Worm (Caenorhabditis elegans) whole organism, early embryonic: ENCODE data around the gene cpr-1.

ENCODE experiments used
- B0310.2 ChIP-seq: sonication (generic microtip); optimal IDR thresholded peaks from 2 replicates; lab custom pipeline; 2016; ENCODE audit warnings: mild to moderate bottlenecking, missing genetic modification characterization, missing compliant biosample characterization
- F13C5.2 ChIP-seq: sonication (generic microtip); optimal IDR thresholded peaks from 2 replicates; lab custom pipeline; 2017; ENCODE audit warnings: mild to moderate bottlenecking, missing genetic modification characterization, inconsistent platforms, missing compliant biosample characterization
- aly-1 ChIP-seq: sonication (generic microtip); optimal IDR thresholded peaks from 2 replicates; lab custom pipeline; 2016; ENCODE audit warnings: missing genetic modification characterization, missing compliant biosample characterization
- ama-1 ChIP-seq: fragments of 150-350 bp; optimal IDR thresholded peaks from 2 replicates; lab custom pipeline; 2014
- ceh-13 ChIP-seq: fragments of 200-800 bp; sonication (Bioruptor generic); optimal IDR thresholded peaks from 2 replicates; lab custom pipeline; 2018; ENCODE audit warnings: mild to moderate bottlenecking, missing genetic modification characterization, missing compliant biosample characterization
- ceh-36 ChIP-seq: sonication (generic microtip); optimal IDR thresholded peaks from 2 replicates; lab custom pipeline; 2016; ENCODE audit warnings: missing genetic modification characterization, inconsistent platforms, missing compliant biosample characterization
- ets-7 ChIP-seq: sonication (generic microtip); optimal IDR thresholded peaks from 2 replicates; lab custom pipeline; 2016; ENCODE audit warnings: missing genotype, missing genetic modification characterization, missing compliant biosample characterization
- flt-1 ChIP-seq: fragments of 200-800 bp; sonication (Bioruptor generic); IDR thresholded peaks from 2 replicates; pipeline ENCODE4 v1.3.6; 2022; ENCODE audit warnings: missing genetic modification characterization, missing compliant biosample characterization
- hmbx-1 ChIP-seq: sonication (generic microtip); optimal IDR thresholded peaks from 2 replicates; lab custom pipeline; 2016; ENCODE audit warnings: mild to moderate bottlenecking, missing genetic modification characterization, missing compliant biosample characterization
- hmg-4 ChIP-seq: fragments of 200-800 bp; sonication (Bioruptor generic); optimal IDR thresholded peaks from 2 replicates; lab custom pipeline; 2018; ENCODE audit warnings: mild to moderate bottlenecking, missing genetic modification characterization, missing compliant biosample characterization
- hnd-1 ChIP-seq: sonication (generic microtip); optimal IDR thresholded peaks from 2 replicates; lab custom pipeline; 2016; ENCODE audit warnings: missing genetic modification characterization, missing compliant biosample characterization
- pes-1 ChIP-seq: fragments of 200-800 bp; sonication (Bioruptor generic); IDR thresholded peaks from 2 replicates; pipeline ENCODE4 v1.3.6; 2022; ENCODE audit warnings: missing genetic modification reagents, missing genetic modification characterization, missing compliant biosample characterization
- scrt-1 ChIP-seq: fragments of 200-800 bp; sonication (Bioruptor generic); IDR thresholded peaks from 2 replicates; pipeline ENCODE4 v1.3.6; 2022; ENCODE audit warnings: missing genetic modification characterization, missing compliant biosample characterization
- sea-1 ChIP-seq: fragments of 200-800 bp; sonication (Bioruptor generic); conservative IDR thresholded peaks from 2 replicates; pipeline ENCODE4 v1.3.6; 2022; ENCODE audit warnings: missing genetic modification characterization, missing compliant biosample characterization
- tbx-11 ChIP-seq: fragments of 200-800 bp; sonication (Bioruptor generic); IDR thresholded peaks from 2 replicates; pipeline ENCODE4 v1.3.6; 2022; ENCODE audit warnings: missing genetic modification characterization, missing compliant biosample characterization
- tbx-37 ChIP-seq: fragments of 200-800 bp; sonication (Bioruptor generic); conservative IDR thresholded peaks from 2 replicates; pipeline ENCODE4 v1.3.6; 2022; ENCODE audit warnings: missing genetic modification reagents, missing genetic modification characterization, missing compliant biosample characterization
- tra-4 ChIP-seq: sonication (generic microtip); optimal IDR thresholded peaks from 2 replicates; lab custom pipeline; 2017; ENCODE audit warnings: missing genetic modification characterization, missing compliant biosample characterization

cpr-1 gene

DNA sequence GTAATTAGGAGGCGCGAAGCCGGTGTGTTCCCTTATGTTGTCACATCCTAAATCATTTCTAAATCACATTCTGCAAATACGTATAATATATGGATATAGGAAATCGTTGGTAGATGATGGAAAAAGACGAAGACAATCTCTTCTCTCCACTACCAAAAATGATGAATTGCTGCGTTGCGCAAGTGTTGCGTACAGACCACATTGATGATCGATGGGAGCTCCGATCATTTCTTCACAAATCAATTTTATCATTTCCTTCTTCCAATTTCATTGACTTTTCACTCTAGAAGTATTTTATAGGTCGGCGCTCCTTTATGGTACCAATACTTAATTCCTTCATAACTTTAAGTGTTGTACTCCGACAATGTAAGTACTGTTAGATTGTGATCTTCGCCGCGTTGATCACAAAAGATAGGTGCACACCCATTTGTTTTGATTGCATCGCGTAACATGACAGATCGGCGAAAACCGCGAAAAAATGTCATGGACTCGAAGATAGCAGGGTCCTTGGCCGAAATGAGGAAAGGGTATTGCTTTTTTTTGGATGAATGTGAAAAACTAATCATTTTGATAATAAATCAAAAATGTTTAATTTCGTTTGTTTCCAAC is 25.7 kb upstream of the cpr-1 start:
- TF ChIP-seq B0310.2 (tag; lab: Kevin White, UChicago) (no peak), hmg-4 (no peak), tbx-11 (GFP tag; lab: Robert Waterston, UW) (no peak), hmbx-1 (tag; lab: Kevin White, UChicago) (no peak), ama-1 (lab: Kevin White, UChicago) (no peak), flt-1 (no peak), hnd-1 (no peak), pes-1 (no peak), tra-4 (tag; lab: Kevin White, UChicago) (no peak), tbx-37 (GFP tag; lab: Robert Waterston, UW) (no peak), sea-1 (no peak), scrt-1 (GFP tag; lab: Robert Waterston, UW) (no peak)

DNA sequence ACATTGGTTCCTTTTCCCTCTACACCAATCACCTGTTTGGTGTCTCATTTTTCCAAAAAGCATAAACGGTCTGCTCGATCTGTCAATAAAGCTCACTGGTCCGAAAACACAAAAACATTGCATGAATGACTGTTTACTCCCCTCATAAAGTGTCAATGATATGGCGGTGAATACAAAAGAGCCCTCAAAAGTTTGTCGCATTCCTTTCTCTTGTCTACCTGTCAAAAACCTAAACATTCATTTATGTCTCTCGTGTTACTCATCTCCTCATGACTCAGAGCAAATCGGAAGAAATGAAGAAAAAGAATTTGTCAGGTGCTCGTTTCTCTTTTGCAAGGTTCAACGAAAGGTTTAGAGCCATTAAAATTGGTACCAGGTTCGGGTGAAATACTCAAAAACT is 24.1 kb upstream of the cpr-1 start:
- TF ChIP-seq pes-1: no peak
- no peak for TF ChIP-seq hnd-1
- no peak for TF ChIP-seq hmbx-1 (tag; lab: Kevin White, UChicago)
- no peak for TF ChIP-seq ama-1 (lab: Kevin White, UChicago)
- no peak for TF ChIP-seq ceh-36 (tag; lab: Kevin White, UChicago)
- no peak for TF ChIP-seq sea-1

DNA sequence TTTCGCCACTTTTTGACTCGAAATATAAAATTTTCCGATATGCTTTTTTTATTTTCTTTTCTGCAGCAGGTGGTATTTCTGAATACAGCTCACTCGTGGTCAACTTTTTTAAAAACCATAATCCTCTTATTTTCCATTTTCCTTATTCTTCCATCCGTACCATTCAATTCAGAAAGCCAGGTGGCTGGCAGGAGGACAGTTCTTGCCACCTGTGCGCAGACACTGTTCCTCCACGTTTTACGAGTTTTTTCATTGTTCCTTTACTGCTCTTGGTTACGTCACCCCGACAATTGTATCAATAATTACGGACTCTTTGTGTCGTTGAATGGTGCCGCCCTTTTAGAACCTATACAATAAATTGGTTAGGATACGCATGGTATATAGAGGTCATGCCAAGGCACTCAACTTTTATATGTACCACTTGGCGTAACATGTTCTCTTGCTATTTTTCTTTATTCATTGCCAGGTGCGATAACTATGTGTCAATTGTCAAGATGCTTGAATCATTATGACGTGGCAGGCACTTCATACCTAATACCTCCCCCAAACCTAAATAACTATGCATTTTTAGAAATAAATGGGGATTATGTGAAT is 22.4 kb upstream of the cpr-1 start:
- TF ChIP-seq tra-4 (tag; lab: Kevin White, UChicago): no peak
- no peak for TF ChIP-seq ama-1 (lab: Kevin White, UChicago)
- TF ChIP-seq flt-1: no peak
- TF ChIP-seq hmbx-1 (tag; lab: Kevin White, UChicago): no peak
- TF ChIP-seq hnd-1: no peak
- TF ChIP-seq scrt-1 (GFP tag; lab: Robert Waterston, UW): no peak
- TF ChIP-seq hmg-4: no peak

DNA sequence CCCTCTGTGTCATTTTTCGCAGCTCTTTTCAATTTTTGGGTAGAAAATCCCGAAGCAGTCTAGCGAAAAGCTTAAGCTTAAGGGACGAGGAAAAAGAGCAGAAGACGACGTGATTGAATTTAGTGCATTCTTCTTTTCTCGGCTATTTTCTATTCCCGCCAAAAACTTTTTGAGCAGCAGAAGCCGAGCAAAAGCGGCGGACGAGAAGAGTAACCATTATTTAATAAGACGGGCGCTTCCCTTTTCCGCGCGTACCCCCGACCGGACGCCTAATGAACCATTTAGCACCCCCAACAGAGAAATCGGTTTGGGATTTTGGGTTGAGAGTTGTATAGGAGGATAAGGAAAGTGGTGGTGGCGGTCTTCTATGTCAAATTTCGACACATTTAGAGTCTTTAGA is 21.7 kb upstream of the cpr-1 start:
- no peak for TF ChIP-seq F13C5.2 (tag; lab: Kevin White, UChicago)
- no peak for TF ChIP-seq pes-1
- no peak for TF ChIP-seq ets-7 (tag; lab: Kevin White, UChicago)
- no peak for TF ChIP-seq hnd-1
- TF ChIP-seq flt-1: no peak
- no peak for TF ChIP-seq tra-4 (tag; lab: Kevin White, UChicago)
- no peak for TF ChIP-seq ama-1 (lab: Kevin White, UChicago)
- TF ChIP-seq hmg-4: no peak
- TF ChIP-seq sea-1: no peak
- TF ChIP-seq tbx-37 (GFP tag; lab: Robert Waterston, UW): no peak
- TF ChIP-seq scrt-1 (GFP tag; lab: Robert Waterston, UW): no peak
- no peak for TF ChIP-seq tbx-11 (GFP tag; lab: Robert Waterston, UW)
- TF ChIP-seq hmbx-1 (tag; lab: Kevin White, UChicago): no peak
- TF ChIP-seq aly-1 (tag; lab: Kevin White, UChicago): no peak
- TF ChIP-seq ceh-36 (tag; lab: Kevin White, UChicago): no peak
- TF ChIP-seq ceh-13 (GFP tag; lab: Kevin White, UChicago): no peak
- TF ChIP-seq B0310.2 (tag; lab: Kevin White, UChicago): no peak

DNA sequence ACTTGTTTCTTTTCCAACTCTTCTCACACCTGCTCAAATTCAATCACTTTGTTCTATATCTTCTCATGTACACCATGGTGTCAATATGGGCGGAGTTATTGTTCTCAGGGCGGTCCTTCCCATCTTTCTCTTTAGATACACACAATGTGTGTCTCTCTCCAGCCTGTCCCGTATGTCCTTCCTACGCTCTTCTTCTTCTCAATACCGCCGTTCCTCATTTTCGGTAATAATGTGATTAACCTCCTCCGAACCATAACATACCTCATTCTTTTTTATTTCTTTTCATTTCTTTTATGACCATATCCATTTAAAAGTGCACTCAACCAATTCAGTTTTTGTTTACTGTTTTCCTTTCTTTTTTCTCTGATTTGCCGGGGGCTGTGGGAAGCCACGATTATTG is 19.7 kb upstream of the cpr-1 start:
- TF ChIP-seq hmg-4: no peak
- no peak for TF ChIP-seq hmbx-1 (tag; lab: Kevin White, UChicago)
- no peak for TF ChIP-seq hnd-1
- no peak for TF ChIP-seq tbx-37 (GFP tag; lab: Robert Waterston, UW)
- TF ChIP-seq ceh-36 (tag; lab: Kevin White, UChicago): no peak
- TF ChIP-seq aly-1 (tag; lab: Kevin White, UChicago): no peak
- TF ChIP-seq tra-4 (tag; lab: Kevin White, UChicago): no peak
- no peak for TF ChIP-seq sea-1
- TF ChIP-seq F13C5.2 (tag; lab: Kevin White, UChicago): no peak
- no peak for TF ChIP-seq tbx-11 (GFP tag; lab: Robert Waterston, UW)
- TF ChIP-seq flt-1: no peak
- no peak for TF ChIP-seq B0310.2 (tag; lab: Kevin White, UChicago)
- no peak for TF ChIP-seq scrt-1 (GFP tag; lab: Robert Waterston, UW)
- TF ChIP-seq pes-1: no peak
- TF ChIP-seq ets-7 (tag; lab: Kevin White, UChicago): no peak
- no peak for TF ChIP-seq ama-1 (lab: Kevin White, UChicago)

DNA sequence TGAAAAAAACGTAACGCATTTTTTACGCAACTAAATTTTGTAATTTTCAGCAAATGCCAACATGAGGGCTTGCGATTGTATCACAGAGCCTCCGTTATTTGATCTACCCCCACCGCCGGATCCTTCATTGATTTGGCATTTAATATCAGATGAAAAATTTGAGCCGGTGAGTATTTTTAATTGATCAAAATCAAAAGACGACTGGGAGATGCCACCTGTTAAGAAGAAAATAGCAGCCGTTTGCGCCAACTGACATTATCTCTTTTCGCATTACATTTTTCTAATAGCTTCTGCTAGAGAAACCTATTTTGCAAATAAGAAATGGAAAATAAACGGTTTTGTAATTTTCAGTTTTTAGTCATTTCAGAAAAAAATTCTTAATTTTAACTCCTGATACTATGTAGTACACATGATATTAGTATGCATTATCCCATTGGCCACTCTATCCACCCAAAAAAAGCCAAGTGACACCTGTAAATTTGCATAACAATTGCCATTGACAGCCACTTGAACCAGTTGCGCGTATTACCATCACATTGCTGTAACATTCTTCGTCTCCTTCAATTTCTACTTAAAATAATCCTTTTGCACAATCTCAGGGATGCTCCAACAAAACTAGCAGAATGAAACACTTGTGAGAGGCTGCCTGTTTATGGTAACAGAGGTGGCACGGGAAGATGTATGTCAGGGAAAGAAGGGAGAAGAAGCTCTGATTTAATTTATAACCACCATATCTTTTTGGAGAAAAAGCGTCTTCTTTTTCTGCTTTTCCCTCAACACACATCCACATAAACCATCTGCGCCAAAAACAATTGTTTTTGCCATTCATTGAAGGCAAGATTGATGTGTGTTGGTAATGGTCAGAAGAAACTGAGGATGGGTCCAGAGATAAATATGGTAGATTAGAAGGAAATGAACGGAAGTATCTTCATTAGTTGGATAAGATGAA is 16.7 kb upstream of the cpr-1 start, which contains the start of gene F58H1.5:
Gene F58H1.5 (plus strand): TSS at position 51 of the 949 bp plus-strand sequence.
- peak; percentile 44 for TF ChIP-seq ama-1 (lab: Kevin White, UChicago)
- TF ChIP-seq ets-7 (tag; lab: Kevin White, UChicago): no peak
- no peak for TF ChIP-seq flt-1

DNA sequence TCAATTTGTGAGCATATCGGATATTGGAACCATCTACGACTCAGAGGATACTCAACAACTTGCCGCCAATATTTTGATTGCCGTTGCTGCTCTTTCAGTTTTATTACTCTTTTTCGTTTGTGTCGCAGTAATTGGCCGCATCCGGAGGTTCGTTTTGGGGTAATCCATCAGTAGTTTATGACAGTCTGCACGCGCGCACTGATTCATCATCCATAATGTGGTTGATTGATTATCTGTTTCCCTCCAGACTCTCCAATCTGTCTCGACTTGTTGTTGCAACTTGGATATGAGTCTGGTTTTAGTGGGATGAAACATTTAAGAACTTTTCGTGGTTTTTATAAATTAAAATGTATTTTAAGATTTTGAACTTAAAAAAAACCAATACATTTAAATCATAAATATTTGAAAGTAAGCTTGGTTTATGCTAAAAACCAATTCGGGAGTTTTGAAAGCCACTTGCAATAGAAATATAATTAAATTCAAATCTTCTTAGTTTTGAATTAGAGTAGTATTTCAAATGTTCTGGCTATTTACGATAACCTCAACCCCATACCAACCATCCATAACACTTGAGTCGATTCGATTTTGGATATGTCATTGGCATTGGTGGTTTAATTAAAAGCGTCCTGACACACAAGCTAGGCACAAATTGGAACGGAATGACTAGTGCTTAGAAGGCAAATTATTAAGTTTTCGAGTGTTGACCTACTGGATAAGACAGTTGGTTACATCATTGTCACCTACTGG is 15.1 kb upstream of the cpr-1 start:
- TF ChIP-seq tra-4 (tag; lab: Kevin White, UChicago): no peak
- TF ChIP-seq hmbx-1 (tag; lab: Kevin White, UChicago): no peak
- TF ChIP-seq tbx-37 (GFP tag; lab: Robert Waterston, UW): no peak
- no peak for TF ChIP-seq sea-1
- TF ChIP-seq tbx-11 (GFP tag; lab: Robert Waterston, UW): no peak
- no peak for TF ChIP-seq ceh-13 (GFP tag; lab: Kevin White, UChicago)
